Fruit fly (Drosophila melanogaster): ENCODE data around the gene CG14132.

- TF ChIP-seq CG13424 (tag; optimal IDR thresholded peaks at IDR 0.05) (no peak), tup (GFP tag; optimal IDR thresholded peaks at IDR 0.05) (no peak), ap (GFP tag; IDR thresholded peaks at IDR 0.05) (no peak), sc (optimal IDR thresholded peaks at IDR 0.05) (no peak), sc (GFP tag; optimal IDR thresholded peaks at IDR 0.05) (no peak), ERR (GFP tag; optimal IDR thresholded peaks at IDR 0.05) (no peak), CG18262 (tag; optimal IDR thresholded peaks at IDR 0.05) (no peak), CG4360 (GFP tag; IDR thresholded peaks at IDR 0.05) (no peak), Ravus (GFP tag; IDR thresholded peaks at IDR 0.05) (no peak), Sin3A (optimal IDR thresholded peaks at IDR 0.05) (no peak), CG4617 (GFP tag; optimal IDR thresholded peaks at IDR 0.05; ENCODE audit: borderline replicate concordance) (no peak), lola (GFP tag; optimal IDR thresholded peaks at IDR 0.05) (no peak), Camta (GFP tag; optimal IDR thresholded peaks at IDR 0.05) (no peak), CG2712 (tag; optimal IDR thresholded peaks at IDR 0.05) (no peak)
Measured at dm6 chr3L:11701649-11702048, 13.4 kb downstream of the CG14132 start.

Measured in whole organism, embryonic.